Worm (Caenorhabditis elegans) whole organism, midembryonic: ENCODE data around the gene dlc-3.

ENCODE experiments used
- T22C8.4 ChIP-seq: fragments of 200-800 bp; sonication (Bioruptor generic); IDR thresholded peaks from 2 replicates; pipeline ENCODE4 v1.3.6; 2022; ENCODE audit warnings: missing genetic modification characterization, missing compliant biosample characterization
- cog-1 ChIP-seq: sonication (generic microtip); optimal IDR thresholded peaks from 2 replicates; lab custom pipeline; 2016; ENCODE audit warnings: missing genetic modification characterization, missing compliant biosample characterization
- flt-1 ChIP-seq: fragments of 200-800 bp; sonication (Bioruptor generic); IDR thresholded peaks from 2 replicates; pipeline ENCODE4 v1.3.6; 2022; ENCODE audit warnings: missing genetic modification characterization, missing compliant biosample characterization
- klf-2 ChIP-seq: fragments of 200-800 bp; sonication (Bioruptor generic); conservative IDR thresholded peaks from 2 replicates; pipeline ENCODE4 v1.3.6; 2022; ENCODE audit warnings: missing genetic modification reagents, missing genetic modification characterization, missing compliant biosample characterization
- med-1 ChIP-seq: sonication (generic microtip); optimal IDR thresholded peaks from 2 replicates; lab custom pipeline; 2017; ENCODE audit warnings: missing genetic modification characterization, mild to moderate bottlenecking, missing compliant biosample characterization, antibody characterized with exemption, missing genetic modification reagents; ENCODE audit not compliant: insufficient read depth
- ref-1 ChIP-seq: fragments of 200-800 bp; sonication (Bioruptor generic); conservative IDR thresholded peaks from 2 replicates; pipeline ENCODE4 v1.3.6; 2022; ENCODE audit warnings: missing genetic modification reagents, missing genetic modification characterization, missing compliant biosample characterization
- tab-1 ChIP-seq: fragments of 200-800 bp; sonication (Bioruptor generic); IDR thresholded peaks from 2 replicates; pipeline ENCODE4 v1.3.6; 2022; ENCODE audit warnings: missing genetic modification characterization, missing compliant biosample characterization
- ztf-23 ChIP-seq: fragments of 200-800 bp; sonication (Bioruptor generic); IDR thresholded peaks from 2 replicates; pipeline ENCODE4 v1.3.6; 2022; ENCODE audit warnings: missing genetic modification reagents, missing genetic modification characterization, missing compliant biosample characterization
- ztf-29 ChIP-seq: fragments of 200-800 bp; sonication (Bioruptor generic); IDR thresholded peaks from 2 replicates; pipeline ENCODE4 v1.3.6; 2022; ENCODE audit warnings: missing genetic modification reagents, missing genetic modification characterization, missing compliant biosample characterization

Gene dlc-3

DNA sequence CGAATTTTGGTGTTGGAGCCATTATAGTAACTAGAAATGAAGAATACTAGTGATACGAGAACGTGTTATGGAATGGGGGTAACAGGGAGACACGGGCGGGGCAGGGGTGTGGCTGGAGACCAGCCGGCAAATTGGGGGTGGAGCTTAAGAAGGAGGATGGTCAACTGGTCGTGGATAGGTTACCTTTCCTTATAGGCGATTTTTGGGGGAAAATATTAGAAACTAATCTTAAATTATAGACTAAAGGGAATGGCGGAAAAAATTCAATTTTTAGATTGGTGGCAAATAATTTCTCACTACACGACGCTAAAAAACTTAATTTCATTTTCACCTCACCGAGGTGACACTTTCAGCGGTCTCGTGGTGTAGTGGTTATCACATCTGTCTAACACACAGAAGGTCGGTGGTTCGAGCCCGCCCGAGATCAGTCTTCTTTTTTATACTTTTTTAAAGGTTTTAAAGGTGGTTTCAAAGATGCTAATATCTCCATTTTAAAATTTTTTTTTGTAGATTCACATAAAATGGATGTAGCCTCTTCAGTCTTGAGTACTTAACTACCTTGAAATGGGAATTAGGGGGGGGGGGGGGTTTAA, 32.2 kb upstream of the dlc-3 start, which contains the start of gene Y65A5A.1:
TSS of gene Y65A5A.1 (minus strand) at position 51 of the 593 bp plus-strand sequence.
- no peak for TF ChIP-seq ref-1 (GFP tag; lab: Robert Waterston, UW)
- TF ChIP-seq ztf-23 (GFP tag; lab: Robert Waterston, UW) = 0 out of 2 replicates have a peak, but pooled peaks have one; percentile 21
- no peak for TF ChIP-seq ztf-29 (GFP tag; lab: Robert Waterston, UW)
- TF ChIP-seq tab-1 (GFP tag; lab: Robert Waterston, UW) = no peak
- no peak for TF ChIP-seq T22C8.4 (GFP tag; lab: Robert Waterston, UW)
- TF ChIP-seq klf-2 = 0 out of 2 replicates have a peak, but pooled peaks have one; percentile 54
- TF ChIP-seq flt-1 (GFP tag; lab: Robert Waterston, UW) = no peak
- TF ChIP-seq med-1 (GFP tag; lab: Kevin White, UChicago) = no peak
- no peak for TF ChIP-seq cog-1

DNA sequence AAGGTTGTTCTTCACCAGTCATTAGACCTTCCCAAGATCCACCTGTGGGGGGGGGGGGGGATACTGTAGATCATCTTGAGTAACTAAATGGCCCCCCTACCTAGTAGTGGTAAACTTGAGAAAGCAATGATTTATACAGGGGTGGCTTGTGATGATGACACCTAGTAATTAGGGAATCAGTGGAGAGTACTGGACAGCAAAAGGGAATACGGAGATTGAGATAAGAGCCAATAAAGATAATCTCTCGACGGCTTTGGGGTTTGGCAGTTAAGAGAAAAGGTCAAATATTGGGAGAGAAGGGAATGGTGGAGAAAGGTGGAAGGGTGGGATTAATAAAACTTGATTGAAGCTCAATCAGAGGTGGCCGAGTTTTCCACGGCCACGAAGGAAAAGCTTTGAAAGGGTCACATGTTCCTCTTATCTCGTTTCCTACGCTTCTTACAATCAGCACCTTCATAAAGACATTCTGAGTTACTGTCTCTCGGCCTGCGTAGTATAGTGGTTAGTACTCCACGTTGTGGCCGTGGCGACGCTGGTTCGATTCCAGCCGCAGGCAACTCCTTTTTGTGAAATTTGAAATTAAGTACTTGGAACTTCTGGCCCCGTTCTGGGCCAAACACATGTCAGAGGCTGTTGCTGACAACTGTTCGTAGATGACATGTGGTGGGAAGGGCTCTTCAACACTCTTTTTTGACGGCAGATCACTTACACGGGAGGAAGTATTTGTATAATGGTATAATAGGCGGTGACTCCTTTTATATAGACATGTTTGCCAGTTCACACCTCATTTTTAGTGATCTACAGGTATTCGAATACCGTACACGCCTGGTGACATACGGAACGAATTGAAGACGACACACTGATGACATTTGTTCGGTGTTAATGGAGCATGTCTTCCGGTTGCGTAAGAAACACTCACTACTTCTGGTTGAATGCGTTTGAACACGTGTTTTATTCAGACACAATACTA, 31.3 kb upstream of the dlc-3 start:
- TF ChIP-seq tab-1 (GFP tag; lab: Robert Waterston, UW) (peak; percentile 77), ztf-23 (GFP tag; lab: Robert Waterston, UW) (peak; percentile 44; the same call in 1 of the 2 replicates), cog-1 (peak; percentile 32), T22C8.4 (GFP tag; lab: Robert Waterston, UW) (no peak; the same call in 1 of the 2 replicates), klf-2 (no peak), med-1 (GFP tag; lab: Kevin White, UChicago) (peak; percentile 19), flt-1 (GFP tag; lab: Robert Waterston, UW) (peak; percentile 75; the same call in 1 of the 2 replicates), ztf-29 (GFP tag; lab: Robert Waterston, UW) (peak; percentile 25; the same call in 1 of the 2 replicates), ref-1 (GFP tag; lab: Robert Waterston, UW) (0 out of 2 replicates have a peak, but pooled peaks have one; percentile 45)

DNA sequence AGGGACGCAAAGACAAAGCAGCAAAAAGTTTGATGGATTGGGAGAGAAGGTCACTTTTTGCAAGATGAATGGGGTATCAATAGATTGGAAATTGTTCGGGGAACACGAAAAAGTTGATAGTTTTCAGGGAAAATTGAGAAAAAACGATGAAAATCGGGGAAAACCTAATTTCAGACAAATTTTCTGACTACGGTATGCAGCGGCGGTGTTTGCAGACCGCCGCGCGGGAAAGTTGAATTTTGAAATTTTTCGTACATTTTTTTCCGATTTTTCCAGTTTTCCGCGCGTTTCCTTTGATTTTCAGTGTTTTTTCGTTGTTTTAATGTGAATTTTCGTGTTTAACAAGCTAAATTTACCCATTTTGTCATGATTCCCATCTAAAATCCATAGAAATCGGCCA, 30.6 kb upstream of the dlc-3 start:
- TF ChIP-seq tab-1 (GFP tag; lab: Robert Waterston, UW) (no peak), med-1 (GFP tag; lab: Kevin White, UChicago) (no peak), ztf-29 (GFP tag; lab: Robert Waterston, UW) (no peak), T22C8.4 (GFP tag; lab: Robert Waterston, UW) (no peak), ztf-23 (GFP tag; lab: Robert Waterston, UW) (no peak), flt-1 (GFP tag; lab: Robert Waterston, UW) (no peak), klf-2 (no peak)

DNA sequence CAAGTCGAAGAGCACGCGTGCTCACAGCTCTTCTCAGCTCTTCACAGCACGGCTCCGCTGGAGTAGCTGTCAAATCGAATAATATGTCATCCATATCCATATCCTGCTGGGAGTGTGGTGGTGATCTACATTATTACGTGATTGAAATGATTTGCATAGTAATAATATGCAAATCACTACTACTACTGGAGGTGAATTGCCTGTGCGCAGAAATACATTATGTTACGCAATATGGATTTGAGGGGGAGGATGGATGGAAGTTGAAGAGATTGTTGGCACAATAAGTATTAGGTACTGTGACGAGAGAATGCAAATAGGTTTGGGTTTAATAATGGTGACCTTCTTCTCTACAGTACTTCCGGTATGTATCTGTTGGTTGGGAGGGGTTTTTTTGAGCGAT, 28.7 kb upstream of the dlc-3 start:
- TF ChIP-seq ref-1 (GFP tag; lab: Robert Waterston, UW) (no peak), klf-2 (no peak), cog-1 (no peak), T22C8.4 (GFP tag; lab: Robert Waterston, UW) (no peak), ztf-23 (GFP tag; lab: Robert Waterston, UW) (no peak), tab-1 (GFP tag; lab: Robert Waterston, UW) (no peak), med-1 (GFP tag; lab: Kevin White, UChicago) (no peak), flt-1 (GFP tag; lab: Robert Waterston, UW) (no peak)

DNA sequence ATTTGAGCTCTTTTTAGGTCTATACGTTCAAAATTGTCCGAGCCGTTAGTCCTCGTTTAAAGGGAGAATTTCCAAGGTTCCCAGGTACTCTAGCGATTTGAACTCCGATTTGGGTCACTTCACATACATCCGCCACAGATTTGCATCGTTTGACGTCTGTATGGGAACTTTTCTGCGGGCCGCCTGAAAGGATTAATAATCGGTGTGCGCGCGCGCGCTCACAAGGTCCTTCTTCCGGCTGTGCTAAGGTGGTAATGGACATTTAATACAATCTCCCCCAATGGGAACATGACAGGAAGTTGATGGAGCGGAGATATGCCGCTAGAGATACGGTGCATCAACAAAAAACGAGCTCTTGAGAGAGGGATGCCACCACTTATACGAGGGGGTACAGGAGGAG, 24.2 kb upstream of the dlc-3 start:
- TF ChIP-seq flt-1 (GFP tag; lab: Robert Waterston, UW) (0 out of 2 replicates have a peak, but pooled peaks have one; percentile 8), klf-2 (no peak)

DNA sequence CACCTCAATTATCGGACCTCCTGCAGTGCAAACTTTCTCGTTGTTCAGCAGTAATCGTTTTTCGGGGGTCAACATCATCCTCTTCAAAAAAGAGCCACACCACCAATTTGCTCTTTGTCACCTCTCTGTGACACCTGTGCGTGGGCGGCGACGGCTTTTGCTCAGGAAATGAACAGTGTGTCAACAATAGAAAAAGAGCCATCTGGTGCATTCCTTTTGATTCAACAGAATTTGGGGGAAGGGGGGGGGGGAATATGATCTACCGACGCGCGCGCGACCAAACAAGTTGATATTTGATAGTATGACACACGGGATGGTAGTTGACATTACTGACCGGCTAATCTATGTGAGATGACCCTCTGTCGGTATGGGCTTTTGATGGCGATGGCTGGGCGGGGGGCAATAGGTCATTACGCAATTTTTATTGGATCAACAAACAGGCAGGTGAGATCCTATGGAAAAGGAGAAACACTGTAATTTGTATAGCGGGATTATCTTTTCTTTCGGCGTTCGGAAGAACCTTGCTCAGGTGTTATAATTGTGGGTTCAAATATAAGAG, 21.9 kb upstream of the dlc-3 start:
- TF ChIP-seq flt-1 (GFP tag; lab: Robert Waterston, UW) (peak; percentile 33; the same call in 1 of the 2 replicates), klf-2 (no peak), ztf-29 (GFP tag; lab: Robert Waterston, UW) (no peak), T22C8.4 (GFP tag; lab: Robert Waterston, UW) (no peak), cog-1 (no peak), med-1 (GFP tag; lab: Kevin White, UChicago) (no peak)

DNA sequence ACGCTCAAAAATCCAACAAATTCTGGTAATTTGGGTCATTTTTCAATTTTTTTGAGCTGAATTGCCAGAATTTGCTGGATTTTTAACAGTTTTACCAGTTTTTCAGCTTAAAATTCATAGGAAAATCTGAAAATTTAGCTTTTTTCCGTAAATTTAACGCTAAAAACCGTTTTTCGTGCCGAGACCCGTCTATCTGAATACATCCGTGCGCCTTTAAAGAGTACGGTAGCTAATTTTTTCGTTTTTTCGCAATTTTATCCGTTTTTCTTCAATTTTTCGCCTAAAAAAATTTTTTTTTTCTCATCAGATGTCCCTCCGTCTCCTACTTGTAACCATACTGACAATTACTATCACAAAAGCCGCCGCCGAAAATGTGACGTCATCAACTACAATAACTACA, 20.3 kb upstream of the dlc-3 start, which contains the start of gene Y65A5A.2:
TSS of gene Y65A5A.2 (plus strand) at position 308 of the 400 bp plus-strand sequence.
- no peak for TF ChIP-seq ref-1 (GFP tag; lab: Robert Waterston, UW)
- no peak for TF ChIP-seq med-1 (GFP tag; lab: Kevin White, UChicago)

DNA sequence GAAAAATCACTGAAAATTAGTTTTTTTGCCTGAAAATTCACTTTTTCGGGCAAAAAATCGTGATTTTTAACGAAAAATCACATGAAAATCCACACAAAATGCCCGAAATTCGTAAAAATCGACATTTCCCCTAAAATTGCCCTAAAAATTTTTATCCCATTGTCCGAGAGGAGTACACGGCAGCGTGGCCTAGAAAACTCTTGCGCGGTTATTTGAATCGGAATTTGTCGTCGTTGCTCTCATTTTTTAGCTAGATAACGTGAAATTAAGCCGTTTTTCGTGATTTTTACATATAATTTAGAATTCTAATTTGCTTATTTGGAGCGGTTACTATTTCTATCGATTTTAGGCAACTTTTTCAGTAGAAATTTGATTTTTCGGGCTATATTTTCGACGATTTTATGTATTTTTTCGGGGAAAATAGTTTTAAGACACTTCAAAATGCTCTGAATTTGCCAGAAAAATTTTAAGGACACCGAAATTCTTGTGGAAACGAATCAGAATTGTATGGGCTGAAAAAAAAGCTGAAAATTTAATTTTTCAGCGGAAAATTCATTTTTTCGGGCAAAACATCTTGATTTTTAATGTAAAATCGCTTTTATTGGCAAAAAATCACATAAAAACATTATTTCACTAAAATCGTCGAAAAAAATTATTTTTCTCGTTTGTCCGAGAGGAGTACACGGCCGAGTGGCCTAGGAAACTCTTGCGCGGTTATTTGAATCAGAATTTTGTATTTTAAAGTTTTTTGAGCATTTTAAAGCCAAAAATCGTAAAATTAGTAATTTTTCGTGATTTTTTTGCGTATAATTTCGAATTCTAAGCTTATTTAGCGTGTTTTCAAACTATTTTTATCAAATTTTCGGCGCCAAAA, 16.7 kb upstream of the dlc-3 start:
- TF ChIP-seq med-1 (GFP tag; lab: Kevin White, UChicago) (no peak), cog-1 (peak; percentile 26), flt-1 (GFP tag; lab: Robert Waterston, UW) (peak; percentile 76), ref-1 (GFP tag; lab: Robert Waterston, UW) (no peak), ztf-23 (GFP tag; lab: Robert Waterston, UW) (peak; percentile 69), klf-2 (peak; percentile 64), tab-1 (GFP tag; lab: Robert Waterston, UW) (no peak), ztf-29 (GFP tag; lab: Robert Waterston, UW) (0 out of 2 replicates have a peak, but pooled peaks have one; percentile 35), T22C8.4 (GFP tag; lab: Robert Waterston, UW) (peak; percentile 26; the same call in 1 of the 2 replicates)
